Fruit fly (Drosophila melanogaster): ENCODE results near the gene Elo68beta.

The Elo68beta gene

DNA sequence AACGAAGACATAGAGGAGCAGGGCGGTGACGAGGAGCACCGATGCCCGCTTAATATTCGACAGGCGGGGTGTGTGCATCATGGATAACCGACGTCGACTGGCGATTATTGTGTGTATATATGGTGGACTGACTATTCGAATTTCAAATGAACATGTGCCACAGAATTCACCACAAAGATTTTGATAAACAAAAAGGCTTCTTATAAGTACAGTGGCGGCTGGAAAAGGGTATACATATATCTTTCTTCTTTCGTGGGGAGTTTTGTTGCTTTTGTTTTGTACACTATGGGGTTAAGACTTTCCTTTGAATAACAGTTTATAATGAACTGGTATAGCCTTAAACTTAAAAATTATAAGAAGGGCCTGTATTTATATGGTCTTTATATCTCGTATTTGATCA is 31.7 kb downstream of the Elo68beta start, which contains the start of gene CG6310:
CG6310 (minus strand) TSS at position 101 of the 400 bp plus-strand sequence.
- TF ChIP-seq CTCF (optimal IDR thresholded peaks at IDR 0.05) (no peak), CG8478 (optimal IDR thresholded peaks at IDR 0.05) (no peak)

DNA sequence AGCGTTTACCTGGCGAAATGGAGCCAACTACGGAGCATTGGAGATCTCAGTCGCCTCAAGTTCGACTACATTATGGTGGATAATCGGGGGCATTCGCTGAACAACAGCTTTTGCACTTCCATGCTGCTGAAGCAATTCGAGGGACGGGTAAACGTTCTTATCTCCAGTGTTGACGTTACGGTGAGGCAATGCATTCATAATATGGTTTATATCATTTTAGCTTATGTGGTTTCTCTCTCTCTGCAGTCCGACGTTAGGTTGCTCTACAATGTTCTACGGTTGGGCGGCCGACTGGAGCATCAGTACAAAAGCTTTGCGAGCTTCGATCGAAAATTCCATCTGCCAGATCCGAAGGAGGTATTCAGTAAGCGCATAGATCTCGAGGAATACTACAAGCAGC is 35.6 kb downstream of the Elo68beta start:
- TF ChIP-seq CG8478 (optimal IDR thresholded peaks at IDR 0.05) (no peak), CTCF (optimal IDR thresholded peaks at IDR 0.05) (no peak)

DNA sequence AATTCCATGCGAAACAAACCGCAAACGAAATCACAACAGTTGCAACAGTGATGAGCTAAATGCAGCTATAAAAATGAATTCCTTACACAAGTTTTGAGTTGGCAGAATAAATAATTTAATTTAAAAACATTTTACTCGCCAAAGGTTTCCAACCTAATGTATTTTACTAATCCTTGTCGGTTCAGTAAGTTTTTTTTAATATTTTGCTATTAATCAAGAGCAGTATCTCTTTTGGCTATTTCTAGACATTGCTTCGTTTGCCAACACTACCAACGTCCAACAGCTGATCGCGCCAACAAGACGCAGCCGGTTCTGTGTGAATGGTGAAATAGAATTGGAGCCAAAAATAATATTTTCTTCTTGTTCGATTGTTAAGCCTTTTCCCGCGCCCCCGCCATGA is 36.8 kb downstream of the Elo68beta start, which contains the start of the genes CG32075, CG45101 and SuUR:
CG32075 (minus strand) TSS at position 253 of the 400 bp plus-strand sequence.
CG45101 (plus strand) TSS at position 303 of the 400 bp plus-strand sequence.
SuUR (plus strand) TSS at position 303 of the 400 bp plus-strand sequence.
- TF ChIP-seq CG8478 (optimal IDR thresholded peaks at IDR 0.05): no peak

DNA sequence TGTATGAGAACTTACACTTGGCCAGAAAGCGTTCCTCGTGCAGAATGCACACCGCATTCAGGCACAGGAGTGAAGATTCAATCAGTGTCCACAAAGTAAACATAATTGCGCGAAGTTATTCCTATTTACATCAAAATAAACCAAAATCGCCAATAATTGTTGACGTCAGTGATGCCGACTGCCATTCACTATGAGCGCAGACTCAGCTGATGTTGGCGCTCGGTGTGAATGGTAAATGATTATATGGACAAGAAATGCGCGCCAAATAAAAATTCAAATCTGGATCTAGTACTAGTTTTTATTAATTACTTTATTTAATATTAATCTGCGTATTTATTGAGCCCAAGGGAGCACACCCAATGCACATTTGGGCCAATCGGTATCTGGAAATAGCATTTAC is 39.1 kb downstream of the Elo68beta start, which contains the start of gene CG32069:
CG32069 (minus strand) TSS at position 174 of the 400 bp plus-strand sequence.
- TF ChIP-seq CG8478 (optimal IDR thresholded peaks at IDR 0.05): no peak
- no peak for TF ChIP-seq CTCF (optimal IDR thresholded peaks at IDR 0.05)

DNA sequence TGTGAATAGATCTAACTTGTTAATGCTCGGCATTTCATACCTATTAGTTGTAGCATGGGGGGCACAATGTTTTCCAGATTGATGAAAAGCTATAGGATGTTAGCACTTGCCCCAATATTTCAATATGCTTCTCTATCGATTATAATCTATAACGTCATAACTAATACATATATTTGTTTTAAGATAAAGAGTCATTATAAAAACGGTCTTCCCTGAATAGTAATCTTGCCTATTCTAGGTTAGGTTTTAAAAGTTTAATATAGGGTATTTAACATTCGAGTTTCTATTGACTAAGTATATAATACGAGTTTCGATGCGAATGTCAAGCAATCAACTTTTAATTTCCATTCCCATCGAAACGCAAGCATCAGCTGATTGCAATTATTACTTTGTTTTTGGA is 40.3 kb downstream of the Elo68beta start, which contains the start of the genes CG6321 and Blos2:
CG6321 (minus strand) TSS at position 25 of the 400 bp plus-strand sequence.
Blos2 (plus strand) TSS at position 372 of the 400 bp plus-strand sequence.
- TF ChIP-seq CG8478 (optimal IDR thresholded peaks at IDR 0.05) (no peak), CTCF (optimal IDR thresholded peaks at IDR 0.05) (no peak)

DNA sequence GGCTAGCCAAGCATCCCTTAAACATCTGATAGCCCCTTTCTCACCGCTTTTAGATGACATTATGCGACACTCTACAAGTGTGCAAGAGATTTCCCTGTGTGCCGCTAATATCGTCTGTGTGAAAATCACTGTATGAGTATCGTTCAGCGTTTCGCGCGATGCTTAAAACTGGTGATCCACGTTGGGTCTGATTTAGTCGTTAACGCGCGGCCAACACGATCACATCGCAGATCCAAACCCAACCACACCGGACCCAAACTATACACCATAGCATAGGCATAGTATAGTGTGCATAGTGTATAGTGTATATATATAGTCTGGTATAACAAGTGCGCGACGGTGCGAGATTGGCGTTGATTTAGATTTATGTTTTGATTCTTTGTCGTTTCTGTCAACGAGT is 47.7 kb downstream of the Elo68beta start, which contains the start of gene CG7888:
CG7888 (plus strand) TSS at position 193 of the 400 bp plus-strand sequence.
- no peak for TF ChIP-seq CG8478 (optimal IDR thresholded peaks at IDR 0.05)
- no peak for TF ChIP-seq CTCF (optimal IDR thresholded peaks at IDR 0.05)

DNA sequence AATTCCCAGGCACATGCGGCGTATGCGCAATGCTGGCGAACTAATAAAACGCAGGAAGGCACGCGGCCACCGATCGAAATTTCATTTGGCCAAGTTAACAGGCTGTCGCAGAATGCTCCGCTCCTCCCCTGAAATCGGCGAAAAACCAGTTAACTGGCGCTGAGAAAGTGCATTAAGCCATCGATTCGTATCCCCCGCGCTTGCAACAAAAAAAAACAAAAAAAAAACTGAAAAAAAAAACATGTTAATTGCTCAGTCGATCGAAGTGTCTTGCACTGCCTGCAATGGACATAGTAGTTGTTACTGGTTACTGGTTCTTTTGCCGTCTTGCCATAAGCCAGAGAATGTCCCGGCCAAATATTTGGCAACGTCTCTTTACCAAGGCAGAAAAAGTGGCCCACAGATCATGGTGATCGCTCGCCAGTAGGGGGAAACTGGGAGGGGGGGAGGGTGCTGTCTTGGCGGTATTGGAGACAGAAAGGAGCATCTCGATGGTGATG is 48.7 kb downstream of the Elo68beta start:
- TF ChIP-seq CG8478 (optimal IDR thresholded peaks at IDR 0.05): no peak
- no peak for TF ChIP-seq CTCF (optimal IDR thresholded peaks at IDR 0.05)

DNA sequence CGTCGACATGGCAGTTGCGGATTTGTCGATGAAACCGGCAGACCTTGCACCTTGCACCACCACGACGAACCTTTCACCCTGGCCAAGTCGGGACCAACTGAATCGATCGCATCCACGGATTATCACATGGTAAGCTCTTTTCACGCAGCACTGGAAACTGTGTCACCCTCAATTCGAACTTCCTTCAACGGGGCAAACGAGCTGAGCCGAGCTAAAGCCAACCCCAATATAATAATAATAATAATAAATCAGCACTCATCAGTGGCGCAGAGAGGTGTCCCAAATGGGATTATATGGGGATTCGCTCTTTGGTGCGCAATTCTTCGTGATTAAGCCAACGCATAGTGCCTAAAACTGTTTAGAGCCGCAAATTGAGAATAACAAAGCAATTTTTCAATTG is 50.2 kb downstream of the Elo68beta start, which contains the start of gene CG43693:
CG43693 (minus strand) TSS at position 101 of the 400 bp plus-strand sequence.
- TF ChIP-seq CG8478 (optimal IDR thresholded peaks at IDR 0.05) (no peak), CTCF (optimal IDR thresholded peaks at IDR 0.05) (no peak)
